Fruit fly (Drosophila melanogaster) whole organism, embryonic: Measurements from ENCODE around the gene CG4467.

Experiments
- Atf-2 ChIP-seq: fragments of 200-800 bp; sonication (Bioruptor generic); optimal IDR thresholded peaks from 2 replicates; lab custom pipeline; 2016; ENCODE audit warnings: missing biosample characterization, missing genetic modification characterization
- Bteb2 ChIP-seq: fragments of 200-800 bp; sonication (Bioruptor generic); optimal IDR thresholded peaks from 2 replicates; lab custom pipeline; 2016; ENCODE audit warnings: missing biosample characterization, missing genetic modification characterization
- CG10431 ChIP-seq: fragments of 200-800 bp; sonication (Bioruptor generic); optimal IDR thresholded peaks from 3 replicates; lab custom pipeline; 2018; ENCODE audit warnings: missing biosample characterization, mild to moderate bottlenecking, missing genetic modification characterization
- CG10462 ChIP-seq: fragments of 200-800 bp; sonication (Bioruptor generic); optimal IDR thresholded peaks from 2 replicates; lab custom pipeline; 2016; ENCODE audit warnings: missing biosample characterization, missing genetic modification characterization
- CG11398 ChIP-seq: fragments of 200-800 bp; sonication (Bioruptor generic); optimal IDR thresholded peaks from 2 replicates; lab custom pipeline; 2016; ENCODE audit warnings: missing biosample characterization, missing genetic modification characterization
- CG12071 ChIP-seq: fragments of 200-800 bp; sonication (Bioruptor generic); optimal IDR thresholded peaks from 3 replicates; lab custom pipeline; 2018; ENCODE audit warnings: missing biosample characterization, mild to moderate bottlenecking, missing genetic modification characterization
- CG12744 ChIP-seq: fragments of 200-800 bp; sonication (Bioruptor generic); optimal IDR thresholded peaks from 2 replicates; lab custom pipeline; 2016; ENCODE audit warnings: missing biosample characterization, missing genetic modification characterization
- CG13894 ChIP-seq: fragments of 200-800 bp; sonication (Bioruptor generic); optimal IDR thresholded peaks from 3 replicates; lab custom pipeline; 2018; ENCODE audit warnings: missing biosample characterization, mild to moderate bottlenecking, missing genetic modification characterization, moderate library complexity
- CG14050 ChIP-seq: fragments of 200-800 bp; sonication (Bioruptor generic); IDR thresholded peaks from 3 replicates; pipeline ENCODE4 v1.3.6; 2022; ENCODE audit warnings: missing biosample characterization, missing genetic modification characterization
- CG15514 ChIP-seq: fragments of 200-800 bp; sonication (Bioruptor generic); optimal IDR thresholded peaks from 3 replicates; lab custom pipeline; 2017; ENCODE audit warnings: missing biosample characterization, missing genetic modification characterization, mild to moderate bottlenecking, moderate library complexity, missing genetic modification reagents
- CG2129 ChIP-seq: fragments of 200-800 bp; sonication (Bioruptor generic); IDR thresholded peaks from 2 replicates; pipeline ENCODE4 v1.3.6; 2022; ENCODE audit warnings: missing biosample characterization, missing genetic modification characterization; ENCODE audit not compliant: partially characterized antibody
- CG2678 ChIP-seq: fragments of 200-800 bp; sonication (Bioruptor generic); optimal IDR thresholded peaks from 3 replicates; lab custom pipeline; 2019; ENCODE audit warnings: missing biosample characterization, mild to moderate bottlenecking, missing genetic modification characterization, moderate library complexity
- CG3847 ChIP-seq: fragments of 200-800 bp; sonication (Bioruptor generic); IDR thresholded peaks from 2 replicates; pipeline ENCODE4 v1.3.6; 2022; ENCODE audit warnings: missing biosample characterization, missing genetic modification characterization
- CG6654 ChIP-seq: fragments of 200-800 bp; sonication (Bioruptor generic); optimal IDR thresholded peaks from 2 replicates; lab custom pipeline; 2017; ENCODE audit warnings: missing biosample characterization, mild to moderate bottlenecking, missing genetic modification characterization
- CG7372 ChIP-seq: fragments of 200-800 bp; sonication (Bioruptor generic); IDR thresholded peaks from 2 replicates; pipeline ENCODE4 v1.3.6; 2022; ENCODE audit warnings: missing biosample characterization, missing genetic modification characterization
- CG8944 ChIP-seq: fragments of 200-800 bp; sonication (Bioruptor generic); optimal IDR thresholded peaks from 3 replicates; lab custom pipeline; 2016; ENCODE audit warnings: missing biosample characterization, missing genetic modification characterization
- CrebB ChIP-seq: fragments of 200-800 bp; sonication (Bioruptor generic); optimal IDR thresholded peaks from 3 replicates; lab custom pipeline; 2018; ENCODE audit warnings: missing biosample characterization, mild to moderate bottlenecking, missing genetic modification characterization
- Dbx ChIP-seq: fragments of 200-800 bp; sonication (Bioruptor generic); IDR thresholded peaks from 3 replicates; pipeline ENCODE4 v1.3.6; 2022; ENCODE audit warnings: missing biosample characterization, missing genetic modification characterization
- Elba2 ChIP-seq: fragments of 200-800 bp; sonication (Bioruptor generic); optimal IDR thresholded peaks from 3 replicates; lab custom pipeline; 2016; ENCODE audit warnings: missing biosample characterization, missing genetic modification characterization
- Ets65A ChIP-seq: fragments of 200-800 bp; sonication (Bioruptor generic); peaks from one replicate; lab custom pipeline; 2016; ENCODE audit warnings: missing biosample characterization, missing genetic modification characterization
- Fer3 ChIP-seq: fragments of 200-800 bp; sonication (Bioruptor generic); optimal IDR thresholded peaks from 2 replicates; lab custom pipeline; 2018; ENCODE audit warnings: missing biosample characterization, mild to moderate bottlenecking, missing genetic modification characterization, moderate library complexity
- HLH3B ChIP-seq: fragments of 200-800 bp; sonication (Bioruptor generic); IDR thresholded peaks from 2 replicates; pipeline ENCODE4 v1.3.6; 2022; ENCODE audit warnings: missing biosample characterization, missing genetic modification characterization
- HLHmδ ChIP-seq: fragments of 200-800 bp; sonication (Bioruptor generic); optimal IDR thresholded peaks from 2 replicates; lab custom pipeline; 2018; ENCODE audit warnings: missing biosample characterization, mild to moderate bottlenecking, missing genetic modification characterization, moderate library complexity
- Kr ChIP-seq: fragments of 200-800 bp; sonication (Bioruptor generic); optimal IDR thresholded peaks from 2 replicates; lab custom pipeline; 2017; ENCODE audit warnings: missing biosample characterization, mild to moderate bottlenecking, missing genetic modification characterization
- Mad ChIP-seq: fragments of 200-800 bp; sonication (Bioruptor generic); optimal IDR thresholded peaks from 2 replicates; lab custom pipeline; 2016; ENCODE audit warnings: missing biosample characterization, missing genetic modification characterization
- Nf-YC ChIP-seq: fragments of 200-800 bp; optimal IDR thresholded peaks from 3 replicates; lab custom pipeline; 2019; ENCODE audit warnings: missing biosample characterization, mild to moderate bottlenecking, missing genetic modification characterization, moderate library complexity
- Scr ChIP-seq: fragments of 200-800 bp; sonication (Bioruptor generic); IDR thresholded peaks from 2 replicates; pipeline ENCODE4 v1.3.6; 2022; ENCODE audit warnings: missing biosample characterization, missing genetic modification characterization; ENCODE audit not compliant: partially characterized antibody
- Sin3A ChIP-seq: fragments of >200 bp; optimal IDR thresholded peaks from 2 replicates; lab custom pipeline; 2018
- Stat92E ChIP-seq, 3 experiments: fragments of >200 bp in 2 of 3; fragments of 200-800 bp in 1 of 3; sonication (Bioruptor generic) in 1 of 3; optimal IDR thresholded peaks; 2 replicates each; lab custom pipeline; 2017 to 2019; ENCODE audit warnings: missing biosample characterization in 3 of 3, missing genetic modification characterization in 3 of 3, mild to moderate bottlenecking in 1 of 3, moderate library complexity in 1 of 3
- Vsx1 ChIP-seq: fragments of 200-800 bp; sonication (Bioruptor generic); optimal IDR thresholded peaks from 2 replicates; lab custom pipeline; 2017; ENCODE audit warnings: missing biosample characterization, mild to moderate bottlenecking, missing genetic modification characterization, missing genetic modification reagents
- dan ChIP-seq: fragments of 200-800 bp; sonication (Bioruptor generic); IDR thresholded peaks from 2 replicates; pipeline ENCODE4 v1.3.6; 2022; ENCODE audit warnings: missing biosample characterization, missing genetic modification characterization
- dati ChIP-seq: fragments of 200-800 bp; sonication (Bioruptor generic); IDR thresholded peaks from 2 replicates; pipeline ENCODE4 v1.3.6; 2022; ENCODE audit warnings: missing biosample characterization, missing genetic modification characterization
- dimm ChIP-seq: fragments of 200-800 bp; sonication (Bioruptor generic); IDR thresholded peaks from 2 replicates; pipeline ENCODE4 v1.3.6; 2022; ENCODE audit warnings: missing biosample characterization, missing genetic modification characterization
- dm ChIP-seq: fragments of 200-800 bp; sonication (Bioruptor generic); optimal IDR thresholded peaks from 3 replicates; lab custom pipeline; 2016; ENCODE audit warnings: missing biosample characterization, missing genetic modification characterization
- dysf ChIP-seq: fragments of 200-800 bp; sonication (Bioruptor generic); IDR thresholded peaks from 3 replicates; pipeline ENCODE4 v1.3.6; 2022; ENCODE audit warnings: missing biosample characterization, missing genetic modification characterization
- emc ChIP-seq: fragments of 200-800 bp; sonication (Bioruptor generic); optimal IDR thresholded peaks from 2 replicates; lab custom pipeline; 2016; ENCODE audit warnings: missing biosample characterization, missing genetic modification characterization
- fd3F ChIP-seq: fragments of 200-800 bp; sonication (Bioruptor generic); optimal IDR thresholded peaks from 2 replicates; lab custom pipeline; 2018; ENCODE audit warnings: missing biosample characterization, mild to moderate bottlenecking, missing genetic modification characterization, moderate library complexity
- fd96Cb ChIP-seq: fragments of 200-800 bp; sonication (Bioruptor generic); optimal IDR thresholded peaks from 2 replicates; lab custom pipeline; 2018; ENCODE audit warnings: missing biosample characterization, mild to moderate bottlenecking, missing genetic modification characterization, moderate library complexity
- gsb ChIP-seq: fragments of 200-800 bp; sonication (Bioruptor generic); IDR thresholded peaks from 2 replicates; pipeline ENCODE4 v1.3.6; 2022; ENCODE audit warnings: missing biosample characterization, missing genetic modification characterization
- hkb ChIP-seq, 2 experiments: fragments of 200-800 bp in 1 of 2; fragments of >200 bp in 1 of 2; sonication (Bioruptor generic) in 1 of 2; IDR thresholded peaks in 1 of 2; optimal IDR thresholded peaks in 1 of 2; 2 replicates each; pipeline versions ENCODE4 v1.3.6 to Lab custom; 2017 to 2022; ENCODE audit warnings: missing biosample characterization in 1 of 2, missing genetic modification characterization in 1 of 2
- jigr1 ChIP-seq: fragments of 200-800 bp; sonication (Bioruptor generic); IDR thresholded peaks from 3 replicates; pipeline ENCODE4 v1.3.6; 2022; ENCODE audit warnings: missing biosample characterization, missing genetic modification characterization
- lab ChIP-seq: fragments of 200-800 bp; sonication (Bioruptor generic); optimal IDR thresholded peaks from 3 replicates; lab custom pipeline; 2017; ENCODE audit warnings: missing biosample characterization, missing genetic modification characterization, mild to moderate bottlenecking, moderate library complexity, missing genetic modification reagents
- lola ChIP-seq, 3 experiments: fragments of >200 bp in 2 of 3; fragments of 200-800 bp in 1 of 3; sonication (Bioruptor generic) in 1 of 3; optimal IDR thresholded peaks; 2 replicates each; lab custom pipeline; 2017 to 2019; ENCODE audit warnings: missing biosample characterization in 3 of 3, missing genetic modification characterization in 3 of 3, mild to moderate bottlenecking in 1 of 3, moderate library complexity in 1 of 3
- pnt ChIP-seq: fragments of 200-800 bp; sonication (Bioruptor generic); optimal IDR thresholded peaks from 3 replicates; lab custom pipeline; 2016; ENCODE audit warnings: missing biosample characterization, missing genetic modification characterization
- run ChIP-seq: fragments of 200-800 bp; sonication (Bioruptor generic); optimal IDR thresholded peaks from 3 replicates; lab custom pipeline; 2018; ENCODE audit warnings: missing biosample characterization, mild to moderate bottlenecking, missing genetic modification characterization
- so ChIP-seq: fragments of 200-800 bp; sonication (Bioruptor generic); IDR thresholded peaks from 3 replicates; pipeline ENCODE4 v1.3.6; 2022; ENCODE audit warnings: missing biosample characterization, missing genetic modification characterization
- tin ChIP-seq: fragments of 200-800 bp; sonication (Bioruptor generic); optimal IDR thresholded peaks from 3 replicates; lab custom pipeline; 2016; ENCODE audit warnings: missing biosample characterization, missing genetic modification characterization
- tll ChIP-seq, 2 experiments: fragments of 200-800 bp in 1 of 2; fragments of >200 bp in 1 of 2; sonication (Bioruptor generic) in 1 of 2; optimal IDR thresholded peaks; 2 replicates each; lab custom pipeline; 2017 to 2019; ENCODE audit warnings: missing biosample characterization in 2 of 2, missing genetic modification characterization in 2 of 2, mild to moderate bottlenecking in 1 of 2, moderate library complexity in 1 of 2
- ttk ChIP-seq: fragments of 200-800 bp; sonication (Bioruptor generic); IDR thresholded peaks from 2 replicates; pipeline ENCODE4 v2.1.2; 2022; ENCODE audit warnings: missing biosample characterization, missing genetic modification characterization

Gene CG4467

DNA sequence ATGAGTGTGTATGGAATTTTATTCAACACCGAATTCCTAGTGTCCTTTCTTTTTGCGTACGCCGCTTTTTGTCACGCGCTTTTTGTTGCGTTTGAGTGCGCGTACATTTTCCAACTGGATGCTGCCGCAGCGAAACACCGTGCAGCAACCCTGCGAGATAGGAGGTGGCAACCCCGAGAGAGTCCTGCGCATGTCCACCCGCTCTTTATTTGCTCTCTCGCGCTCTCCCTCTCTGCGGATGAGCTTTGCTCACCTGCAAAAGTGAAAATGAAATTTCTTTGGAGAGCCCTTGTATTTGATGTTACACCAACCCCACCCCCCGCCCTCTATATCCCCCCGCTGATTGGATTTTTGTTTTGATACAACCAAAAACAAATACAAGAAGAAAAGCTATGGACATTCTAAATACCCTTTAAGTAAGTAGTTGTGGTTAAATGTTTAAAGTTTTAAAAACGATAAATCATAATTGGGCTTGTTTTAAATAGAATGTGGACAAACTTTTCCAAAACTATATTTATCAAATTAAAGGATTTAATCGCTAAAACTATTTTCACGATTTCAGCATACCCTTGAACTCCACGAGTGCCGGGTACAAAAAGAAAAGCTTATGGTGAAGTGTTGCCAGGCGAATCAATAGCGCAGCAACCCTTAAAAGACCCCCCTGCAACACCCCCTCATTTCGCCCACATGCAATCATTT is 8.6 kb downstream of the CG4467 start (continued):
- no peak for TF ChIP-seq tll (GFP tag; optimal IDR thresholded peaks at IDR 0.05; lab: Kevin White, UChicago)
- TF ChIP-seq CG6654 (GFP tag; lab: Kevin White, UChicago) = peak; percentile 36
- TF ChIP-seq CG13894 (tag; lab: Kevin White, UChicago) = peak; percentile 28
- TF ChIP-seq CG8944 (GFP tag; lab: Kevin White, UChicago) = peak; percentile 32
- peak; percentile 35 for TF ChIP-seq emc (GFP tag; lab: Kevin White, UChicago)
- TF ChIP-seq Mad = no peak
- TF ChIP-seq CG3847 = peak; percentile 46; the same call in 1 of the 2 replicates
- no peak for TF ChIP-seq Ets65A
- peak; percentile 72; the same call in 2 of the 3 replicates for TF ChIP-seq so (GFP tag; lab: Robert Waterston, UW)
- no peak for TF ChIP-seq gsb (GFP tag; lab: Robert Waterston, UW)
- TF ChIP-seq CG12071 (GFP tag; lab: Kevin White, UChicago) = peak; percentile 47
- no peak for TF ChIP-seq CG12744
- peak; percentile 48 for TF ChIP-seq run (tag; lab: Kevin White, UChicago)
- TF ChIP-seq Bteb2 (GFP tag; lab: Kevin White, UChicago) = no peak
- peak; percentile 83 for TF ChIP-seq Fer3 (tag; lab: Kevin White, UChicago)
- TF ChIP-seq Nf-YC (tag; lab: Kevin White, UChicago) = no peak
- no peak for TF ChIP-seq Stat92E (GFP tag; optimal IDR thresholded peaks at IDR 0.05; lab: Kevin White, UChicago)
- TF ChIP-seq fd3F (GFP tag; lab: Kevin White, UChicago) = peak; percentile 39
- no peak for TF ChIP-seq Scr (GFP tag; lab: Robert Waterston, UW)
- peak; percentile 79 for TF ChIP-seq HLH3B (GFP tag; lab: Robert Waterston, UW)
- no peak for TF ChIP-seq Atf-2 (GFP tag; lab: Kevin White, UChicago)
- peak; percentile 35 for TF ChIP-seq pnt
- no peak for TF ChIP-seq CG2129 (GFP tag; lab: Robert Waterston, UW)
- TF ChIP-seq lola (GFP tag; optimal IDR thresholded peaks at IDR 0.05; lab: Kevin White, UChicago) = no peak
- no peak for TF ChIP-seq Elba2 (GFP tag; lab: Kevin White, UChicago)
- TF ChIP-seq jigr1 (GFP tag; lab: Robert Waterston, UW) = no peak
- peak; percentile 90 for TF ChIP-seq lab (GFP tag; lab: Kevin White, UChicago)
- no peak for TF ChIP-seq hkb (optimal IDR thresholded peaks at IDR 0.05; lab: Kevin White, UChicago)
- TF ChIP-seq hkb (GFP tag; IDR thresholded peaks at IDR 0.05; lab: Robert Waterston, UW) = peak; percentile 75
- no peak for TF ChIP-seq HLHmδ (GFP tag; lab: Kevin White, UChicago)
- no peak for TF ChIP-seq dm
- peak; percentile 39; the same call in 1 of the 2 replicates for TF ChIP-seq ttk
- peak; percentile 48 for TF ChIP-seq CG14050 (GFP tag; lab: Robert Waterston, UW)
- no peak for TF ChIP-seq Kr (GFP tag; lab: Kevin White, UChicago)
- TF ChIP-seq dysf (GFP tag; lab: Robert Waterston, UW) = peak; percentile 83
- peak; percentile 77 for TF ChIP-seq Dbx
- peak; percentile 75 for TF ChIP-seq fd96Cb
- TF ChIP-seq CG11398 = peak; percentile 30
- TF ChIP-seq dati (GFP tag; lab: Robert Waterston, UW) = no peak
- TF ChIP-seq CrebB (tag; lab: Kevin White, UChicago) = no peak
- TF ChIP-seq CG10431 (GFP tag; lab: Kevin White, UChicago) = no peak
- TF ChIP-seq CG7372 (GFP tag; lab: Robert Waterston, UW) = peak; percentile 45; the same call in 1 of the 2 replicates
- TF ChIP-seq dan (GFP tag; lab: Robert Waterston, UW) = no peak
- no peak for TF ChIP-seq dimm (GFP tag; lab: Robert Waterston, UW)
- TF ChIP-seq tin (GFP tag; lab: Kevin White, UChicago) = peak; percentile 55
- TF ChIP-seq CG15514 (GFP tag; lab: Kevin White, UChicago) = peak; percentile 59
- no peak for TF ChIP-seq Sin3A (lab: Kevin White, UChicago)
- peak; percentile 84 for TF ChIP-seq CG2678
- TF ChIP-seq CG10462 = no peak
- no peak for TF ChIP-seq Vsx1 (GFP tag; lab: Kevin White, UChicago)
